Worm (Caenorhabditis elegans) whole organism, young adult: ENCODE results near the gene aaim-1.

Experiments used
- C06A6.2 ChIP-seq: fragments of 200-800 bp; sonication (Bioruptor generic); conservative IDR thresholded peaks from 2 replicates; pipeline ENCODE4 v1.3.6; 2022; ENCODE audit warnings: missing genetic modification characterization, missing compliant biosample characterization
- F10E7.11 ChIP-seq: sonication (generic microtip); optimal IDR thresholded peaks from 2 replicates; lab custom pipeline; 2017; ENCODE audit warnings: mild to moderate bottlenecking, missing genetic modification characterization, moderate library complexity, missing compliant biosample characterization
- F37B4.10 ChIP-seq: fragments of 200-800 bp; sonication (Bioruptor generic); IDR thresholded peaks from 2 replicates; pipeline ENCODE4 v1.3.6; 2022; ENCODE audit warnings: missing genetic modification characterization, missing compliant biosample characterization
- F39B2.1 ChIP-seq: fragments of 200-800 bp; sonication (Bioruptor generic); IDR thresholded peaks from 2 replicates; pipeline ENCODE4 v1.3.6; 2022; ENCODE audit warnings: missing genetic modification reagents, missing genetic modification characterization, missing compliant biosample characterization
- F52B5.7 ChIP-seq: sonication (generic microtip); optimal IDR thresholded peaks from 2 replicates; lab custom pipeline; 2016; ENCODE audit warnings: mild to moderate bottlenecking, missing genetic modification characterization, missing compliant biosample characterization
- F57A8.1 ChIP-seq: fragments of 200-800 bp; sonication (Bioruptor generic); optimal IDR thresholded peaks from 2 replicates; lab custom pipeline; 2018; ENCODE audit warnings: mild to moderate bottlenecking, missing genetic modification characterization, moderate library complexity, missing compliant biosample characterization
- Y56A3A.18 ChIP-seq: fragments of 200-800 bp; sonication (Bioruptor generic); IDR thresholded peaks from 2 replicates; pipeline ENCODE4 v1.3.6; 2022; ENCODE audit warnings: missing genetic modification reagents, missing genetic modification characterization, missing compliant biosample characterization
- athp-1 ChIP-seq: sonication (generic microtip); optimal IDR thresholded peaks from 2 replicates; lab custom pipeline; 2017; ENCODE audit warnings: mild to moderate bottlenecking, missing genetic modification characterization, missing compliant biosample characterization
- attf-3 ChIP-seq: fragments of 200-800 bp; sonication (Bioruptor generic); conservative IDR thresholded peaks from 2 replicates; pipeline ENCODE4 v1.3.6; 2022; ENCODE audit warnings: missing genetic modification reagents, missing genetic modification characterization, missing compliant biosample characterization
- ccch-3 ChIP-seq: fragments of 200-800 bp; sonication (Bioruptor generic); optimal IDR thresholded peaks from 2 replicates; lab custom pipeline; 2018; ENCODE audit warnings: mild to moderate bottlenecking, missing genetic modification characterization, missing compliant biosample characterization
- ceh-58 ChIP-seq: fragments of 200-800 bp; sonication (Bioruptor generic); IDR thresholded peaks from 2 replicates; pipeline ENCODE4 v1.3.6; 2022; ENCODE audit warnings: missing genetic modification characterization, missing compliant biosample characterization
- dox-1 ChIP-seq: fragments of 200-800 bp; sonication (Bioruptor generic); IDR thresholded peaks from 2 replicates; pipeline ENCODE4 v1.3.6; 2022; ENCODE audit warnings: missing genetic modification reagents, missing genetic modification characterization, missing compliant biosample characterization
- egl-18 ChIP-seq: fragments of 200-800 bp; sonication (Bioruptor generic); IDR thresholded peaks from 2 replicates; pipeline ENCODE4 v1.3.6; 2022; ENCODE audit warnings: missing genetic modification reagents, missing genetic modification characterization, missing compliant biosample characterization
- egl-44 ChIP-seq: fragments of 200-800 bp; sonication (Bioruptor generic); IDR thresholded peaks from 2 replicates; pipeline ENCODE4 v1.3.6; 2022; ENCODE audit warnings: missing genetic modification reagents, missing genetic modification characterization, missing compliant biosample characterization
- egrh-3 ChIP-seq: fragments of 200-800 bp; sonication (Bioruptor generic); IDR thresholded peaks from 2 replicates; pipeline ENCODE4 v1.3.6; 2022; ENCODE audit warnings: missing genetic modification reagents, missing genetic modification characterization, missing compliant biosample characterization
- hlh-12 ChIP-seq: sonication (generic microtip); optimal IDR thresholded peaks from 2 replicates; lab custom pipeline; 2016; ENCODE audit warnings: missing genetic modification characterization, missing compliant biosample characterization
- let-526 ChIP-seq: fragments of 200-800 bp; sonication (Bioruptor generic); IDR thresholded peaks from 2 replicates; pipeline ENCODE4 v1.3.6; 2022; ENCODE audit warnings: missing genetic modification reagents, missing genetic modification characterization, missing compliant biosample characterization
- lin-26 ChIP-seq: fragments of 200-800 bp; sonication (Bioruptor generic); IDR thresholded peaks from 2 replicates; pipeline ENCODE4 v1.3.6; 2022; ENCODE audit warnings: missing genetic modification reagents, missing genetic modification characterization, missing compliant biosample characterization
- lin-35 ChIP-seq, 3 experiments: fragments of 150-350 bp in 2 of 3; sonication (generic microtip) in 1 of 3; optimal IDR thresholded peaks; 2 replicates each; lab custom pipeline; 2014 to 2018; ENCODE audit warnings: missing biosample characterization in 3 of 3, missing genetic modification characterization in 3 of 3, missing genetic modification reagents in 3 of 3
- lin-40 ChIP-seq: sonication (generic microtip); optimal IDR thresholded peaks from 2 replicates; lab custom pipeline; 2016; ENCODE audit warnings: missing genetic modification characterization, mild to moderate bottlenecking, missing compliant biosample characterization, missing genotype, missing genetic modification reagents
- madf-10 ChIP-seq: sonication (generic microtip); optimal IDR thresholded peaks from 2 replicates; lab custom pipeline; 2016; ENCODE audit warnings: mild to moderate bottlenecking, missing genetic modification characterization, missing compliant biosample characterization
- madf-6 ChIP-seq: fragments of 200-800 bp; sonication (Bioruptor generic); IDR thresholded peaks from 2 replicates; pipeline ENCODE4 v1.3.6; 2022; ENCODE audit warnings: missing genetic modification reagents, missing genetic modification characterization, missing compliant biosample characterization
- madf-8 ChIP-seq: fragments of 200-800 bp; sonication (Bioruptor generic); conservative IDR thresholded peaks from 2 replicates; pipeline ENCODE4 v1.3.6; 2022; ENCODE audit warnings: missing genetic modification reagents, missing genetic modification characterization, missing compliant biosample characterization
- nhr-120 ChIP-seq: fragments of 200-800 bp; sonication (Bioruptor generic); IDR thresholded peaks from 2 replicates; pipeline ENCODE4 v1.3.6; 2022; ENCODE audit warnings: missing genetic modification characterization, missing compliant biosample characterization
- nhr-27 ChIP-seq: fragments of 200-800 bp; sonication (Bioruptor generic); optimal IDR thresholded peaks from 2 replicates; lab custom pipeline; 2018; ENCODE audit warnings: mild to moderate bottlenecking, missing genetic modification characterization, moderate library complexity, missing compliant biosample characterization
- pbrm-1 ChIP-seq: fragments of 200-800 bp; sonication (Bioruptor generic); IDR thresholded peaks from 2 replicates; pipeline ENCODE4 v1.3.6; 2022; ENCODE audit warnings: missing genetic modification reagents, missing genetic modification characterization, missing compliant biosample characterization
- pha-4 ChIP-seq: fragments of 150-350 bp; sonication (generic microtip); optimal IDR thresholded peaks from 2 replicates; lab custom pipeline; 2014; ENCODE audit warnings: missing biosample characterization, missing genetic modification reagents, missing genetic modification characterization
- rec-8 ChIP-seq, 2 experiments: sonication (generic microtip); optimal IDR thresholded peaks; 2 replicates each; lab custom pipeline; 2016; ENCODE audit warnings: mild to moderate bottlenecking in 2 of 2, missing genetic modification characterization in 2 of 2, missing genetic modification reagents in 2 of 2, missing genotype in 2 of 2, missing biosample characterization in 1 of 2, missing compliant biosample characterization in 1 of 2, moderate library complexity in 1 of 2
- snpc-3.4 ChIP-seq: sonication (generic microtip); optimal IDR thresholded peaks from 2 replicates; lab custom pipeline; 2017; ENCODE audit warnings: missing genetic modification characterization, mild to moderate bottlenecking, missing compliant biosample characterization, antibody characterized with exemption, moderate library complexity, missing genotype, missing genetic modification reagents
- sptf-2 ChIP-seq: fragments of 200-800 bp; sonication (Bioruptor generic); optimal IDR thresholded peaks from 2 replicates; lab custom pipeline; 2018; ENCODE audit warnings: mild to moderate bottlenecking, missing genetic modification characterization, missing compliant biosample characterization
- tbp1 ChIP-seq: fragments of 200-800 bp; sonication (Bioruptor generic); optimal IDR thresholded peaks from 2 replicates; lab custom pipeline; 2018; ENCODE audit warnings: mild to moderate bottlenecking, missing genetic modification characterization, missing compliant biosample characterization
- tbx-9 ChIP-seq: sonication (generic microtip); optimal IDR thresholded peaks from 2 replicates; lab custom pipeline; 2016; ENCODE audit warnings: borderline replicate concordance, missing genetic modification characterization, inconsistent platforms, missing compliant biosample characterization
- tlf-1 ChIP-seq: fragments of 200-800 bp; sonication (Bioruptor generic); optimal IDR thresholded peaks from 2 replicates; lab custom pipeline; 2018; ENCODE audit warnings: mild to moderate bottlenecking, missing genetic modification characterization, missing compliant biosample characterization
- ztf-18 ChIP-seq: sonication (generic microtip); optimal IDR thresholded peaks from 2 replicates; lab custom pipeline; 2016; ENCODE audit warnings: missing genotype, mild to moderate bottlenecking, missing genetic modification characterization, missing compliant biosample characterization

The aaim-1 gene

DNA sequence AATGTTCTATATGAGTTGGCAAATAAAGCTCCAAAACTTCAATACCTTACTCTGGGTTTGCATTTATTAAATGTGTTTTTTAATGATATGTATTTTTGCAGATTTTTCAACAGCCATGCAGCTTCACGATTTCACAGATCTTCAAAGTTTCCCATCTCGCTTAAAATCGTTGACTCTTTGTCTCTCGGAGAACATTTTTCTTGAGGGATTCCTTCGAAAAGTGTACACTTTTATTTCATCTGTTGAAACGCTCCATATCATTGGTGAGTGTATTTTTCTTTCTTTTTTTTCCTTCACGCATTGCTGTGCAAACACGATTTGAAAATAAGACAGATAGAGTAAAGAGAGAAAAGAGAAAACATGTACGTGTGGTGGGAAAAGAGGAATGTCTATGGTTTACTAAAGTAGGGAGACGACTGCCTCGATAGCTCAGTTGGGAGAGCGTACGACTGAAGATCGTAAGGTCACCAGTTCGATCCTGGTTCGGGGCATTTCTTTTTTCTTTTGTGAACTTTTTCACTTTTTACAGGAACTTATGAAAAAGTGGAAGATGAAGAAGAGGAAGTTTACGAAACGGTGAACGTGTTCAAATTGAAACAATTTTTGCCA lies 31.1 kb upstream of the aaim-1 start (continued):
- TF ChIP-seq nhr-120 (GFP tag; lab: Robert Waterston, UW) (0 out of 2 replicates have a peak, but pooled peaks have one; percentile 52), egrh-3 (GFP tag; lab: Robert Waterston, UW) (peak; percentile 34; the same call in 1 of the 2 replicates), tbx-9 (no peak), attf-3 (GFP tag; lab: Robert Waterston, UW) (no peak), madf-10 (peak; percentile 82), lin-26 (GFP tag; lab: Robert Waterston, UW) (peak; percentile 98), dox-1 (GFP tag; lab: Robert Waterston, UW) (no peak; the same call in 1 of the 2 replicates), F57A8.1 (peak; percentile 62), lin-40 (tag; lab: Kevin White, UChicago) (peak; percentile 82), lin-35 (GFP tag; optimal IDR thresholded peaks at IDR 0.05; lab: Kevin White, UChicago) (peak in 2 of 3 experiments; percentile 12 to 75), pha-4 (tag; lab: Kevin White, UChicago) (no peak), egl-18 (peak; percentile 85; the same call in 1 of the 2 replicates), F10E7.11 (tag; lab: Kevin White, UChicago) (no peak), Y56A3A.18 (GFP tag; lab: Robert Waterston, UW) (peak; percentile 67), ztf-18 (tag; lab: Kevin White, UChicago) (peak; percentile 69), hlh-12 (tag; lab: Kevin White, UChicago) (peak; percentile 85), athp-1 (tag; lab: Kevin White, UChicago) (peak; percentile 78), F52B5.7 (tag; lab: Kevin White, UChicago) (no peak), tbp1 (GFP tag; lab: Kevin White, UChicago) (peak; percentile 99), snpc-3.4 (tag; lab: Kevin White, UChicago) (peak; percentile 87), madf-6 (GFP tag; lab: Robert Waterston, UW) (no peak), tlf-1 (GFP tag; lab: Kevin White, UChicago) (peak; percentile 21), let-526 (GFP tag; lab: Robert Waterston, UW) (peak; percentile 45; the same call in 1 of the 2 replicates), F37B4.10 (GFP tag; lab: Robert Waterston, UW) (0 out of 2 replicates have a peak, but pooled peaks have one; percentile 26)

DNA sequence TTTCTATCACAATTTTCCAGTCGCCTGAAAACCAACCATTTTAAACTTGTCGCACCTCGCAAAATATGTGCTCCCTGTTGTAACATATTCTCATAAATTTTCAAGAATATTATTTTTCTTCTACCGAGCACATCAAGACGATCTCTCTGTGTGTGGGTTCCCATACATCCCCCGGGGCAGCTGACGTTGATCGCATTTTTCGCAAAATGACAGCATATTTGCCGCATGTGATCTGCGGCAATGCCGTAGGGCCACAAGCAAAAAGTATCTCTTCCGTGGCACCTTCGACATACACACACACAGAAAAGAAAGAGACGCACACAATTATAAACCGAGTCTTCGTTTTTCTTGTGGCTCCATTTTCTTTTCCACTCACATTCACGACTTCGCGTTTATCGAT lies 29.4 kb upstream of the aaim-1 start:
- TF ChIP-seq ceh-58 (GFP tag; lab: Robert Waterston, UW) = no peak
- no peak for TF ChIP-seq nhr-27
- TF ChIP-seq ztf-18 (tag; lab: Kevin White, UChicago) = no peak
- TF ChIP-seq pbrm-1 (GFP tag; lab: Robert Waterston, UW) = no peak
- no peak for TF ChIP-seq madf-6 (GFP tag; lab: Robert Waterston, UW)
- no peak for TF ChIP-seq egl-44 (GFP tag; lab: Robert Waterston, UW)
- TF ChIP-seq F10E7.11 (tag; lab: Kevin White, UChicago) = no peak
- TF ChIP-seq egrh-3 (GFP tag; lab: Robert Waterston, UW) = no peak
- TF ChIP-seq F39B2.1 (GFP tag; lab: Robert Waterston, UW) = no peak
- TF ChIP-seq madf-8 = no peak
- TF ChIP-seq Y56A3A.18 (GFP tag; lab: Robert Waterston, UW) = no peak
- TF ChIP-seq tbp1 (GFP tag; lab: Kevin White, UChicago) = no peak
- TF ChIP-seq rec-8 (tag; optimal IDR thresholded peaks at IDR 0.05; lab: Kevin White, UChicago) = no peak
- no peak for TF ChIP-seq sptf-2 (GFP tag; lab: Kevin White, UChicago)
- no peak for TF ChIP-seq F57A8.1
- no peak for TF ChIP-seq C06A6.2 (GFP tag; lab: Robert Waterston, UW)
- no peak for TF ChIP-seq ccch-3 (GFP tag; lab: Kevin White, UChicago)

DNA sequence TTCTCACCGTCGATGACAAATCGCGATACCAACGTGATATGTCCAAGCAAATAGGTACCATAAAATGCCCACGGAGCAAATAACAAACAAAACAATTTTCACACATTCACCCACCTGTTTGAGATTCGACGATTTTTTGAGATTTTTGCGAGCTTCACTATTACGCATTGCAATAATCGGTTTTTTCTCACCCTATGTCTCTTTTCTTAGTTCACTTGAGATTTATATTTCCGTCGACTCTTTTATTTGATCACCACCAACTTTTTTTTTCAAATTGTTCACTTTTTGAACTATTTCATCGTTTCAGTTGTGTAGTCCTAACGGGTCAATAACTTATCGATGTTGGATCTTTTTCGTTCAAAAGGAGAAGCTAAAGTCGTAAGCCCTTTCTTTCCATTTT lies 26.3 kb upstream of the aaim-1 start, which contains the start of gene fbxl-4:
Gene fbxl-4 (plus strand): TSS at position 301 of the 400 bp plus-strand sequence.
- TF ChIP-seq egl-18 (no peak), snpc-3.4 (tag; lab: Kevin White, UChicago) (no peak)
